Fruit fly (Drosophila melanogaster): ENCODE results near the gene CG32811.

CG32811 gene

DNA sequence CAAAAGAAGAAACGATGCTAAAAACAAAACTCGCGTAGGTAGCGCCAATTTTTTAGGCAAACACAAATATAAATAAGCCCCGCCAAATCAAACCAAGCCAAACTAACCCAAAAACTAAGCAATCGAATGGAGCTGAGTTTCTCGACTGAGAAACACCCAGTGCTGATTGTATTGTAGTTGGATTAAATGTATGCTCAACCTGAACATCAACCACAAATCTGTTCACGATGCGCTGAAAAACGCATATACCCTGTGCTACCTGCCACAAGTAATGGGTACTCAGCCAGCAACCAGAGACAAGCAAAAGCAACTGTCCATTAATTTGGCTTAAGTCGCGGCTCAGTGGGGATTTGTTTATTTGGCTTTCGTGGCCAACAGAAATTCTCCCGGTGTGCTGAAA lies 37.9 kb downstream of the CG32811 start:
- TF ChIP-seq Myc (optimal IDR thresholded peaks at IDR 0.05) (no peak), psq (optimal IDR thresholded peaks at IDR 0.05) (no peak), h (optimal IDR thresholded peaks at IDR 0.05) (no peak), Sin3A (optimal IDR thresholded peaks at IDR 0.05) (no peak), ttk (optimal IDR thresholded peaks at IDR 0.05) (no peak), insv (optimal IDR thresholded peaks at IDR 0.05) (no peak)

DNA sequence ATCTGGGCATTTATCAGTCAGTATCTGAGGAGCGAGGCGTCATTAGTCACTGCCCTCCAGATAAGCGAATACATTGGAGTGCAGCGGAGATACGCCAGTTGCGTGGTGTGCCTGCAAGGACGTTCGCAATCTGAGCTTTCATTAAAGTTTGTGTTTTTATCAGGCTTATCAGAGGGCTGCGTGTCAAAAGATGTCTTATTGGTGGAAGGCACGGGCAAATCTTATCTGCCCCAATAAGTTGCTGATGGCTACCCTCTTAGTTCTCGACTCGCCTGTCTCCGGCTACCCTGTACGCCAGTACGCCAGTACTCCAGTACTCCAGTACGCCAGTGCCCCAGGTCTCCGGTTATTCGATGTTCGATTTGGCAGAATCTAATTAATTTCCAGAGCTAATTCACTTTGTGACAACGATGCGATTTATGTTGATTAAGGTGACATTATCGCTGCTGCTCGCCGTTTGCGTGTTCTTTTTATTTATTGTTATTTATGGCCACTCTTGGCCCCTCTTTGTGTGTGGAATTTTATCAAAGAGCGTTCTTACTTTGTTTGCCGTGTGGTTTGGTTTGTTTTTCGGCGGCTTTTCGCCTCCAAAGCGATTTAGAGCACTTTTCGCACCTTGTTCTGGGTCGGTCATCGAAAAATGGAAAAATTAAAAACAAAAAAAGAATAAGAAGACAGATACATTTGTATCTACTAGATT lies 41.3 kb downstream of the CG32811 start:
- TF ChIP-seq ttk (optimal IDR thresholded peaks at IDR 0.05) (no peak), Myc (optimal IDR thresholded peaks at IDR 0.05) (no peak), h (optimal IDR thresholded peaks at IDR 0.05) (no peak), insv (optimal IDR thresholded peaks at IDR 0.05) (no peak), psq (optimal IDR thresholded peaks at IDR 0.05) (no peak), Sin3A (optimal IDR thresholded peaks at IDR 0.05) (no peak)

DNA sequence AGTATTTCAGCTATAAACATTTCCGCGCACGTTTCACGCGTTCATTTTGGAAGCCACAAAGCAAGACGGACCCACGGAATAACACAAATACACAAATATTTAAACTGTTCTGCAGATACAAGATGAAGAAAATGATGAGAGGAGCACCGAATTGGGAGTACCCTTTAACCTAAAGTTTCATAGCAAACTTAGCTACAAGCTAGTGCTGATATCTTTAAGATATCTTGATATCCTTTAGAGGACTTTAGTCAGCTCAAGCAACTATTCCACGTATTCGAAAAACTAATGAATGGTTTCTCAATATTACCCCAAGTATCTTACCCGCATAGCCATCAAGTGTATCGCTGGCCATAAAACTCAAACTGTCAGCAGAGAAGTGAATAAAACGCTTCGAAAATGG lies 42.1 kb downstream of the CG32811 start:
- TF ChIP-seq Sin3A (optimal IDR thresholded peaks at IDR 0.05) = no peak
- TF ChIP-seq Myc (optimal IDR thresholded peaks at IDR 0.05) = no peak
- no peak for TF ChIP-seq ttk (optimal IDR thresholded peaks at IDR 0.05)
- TF ChIP-seq psq (optimal IDR thresholded peaks at IDR 0.05) = no peak
- TF ChIP-seq h (optimal IDR thresholded peaks at IDR 0.05) = no peak
- no peak for TF ChIP-seq insv (optimal IDR thresholded peaks at IDR 0.05)

DNA sequence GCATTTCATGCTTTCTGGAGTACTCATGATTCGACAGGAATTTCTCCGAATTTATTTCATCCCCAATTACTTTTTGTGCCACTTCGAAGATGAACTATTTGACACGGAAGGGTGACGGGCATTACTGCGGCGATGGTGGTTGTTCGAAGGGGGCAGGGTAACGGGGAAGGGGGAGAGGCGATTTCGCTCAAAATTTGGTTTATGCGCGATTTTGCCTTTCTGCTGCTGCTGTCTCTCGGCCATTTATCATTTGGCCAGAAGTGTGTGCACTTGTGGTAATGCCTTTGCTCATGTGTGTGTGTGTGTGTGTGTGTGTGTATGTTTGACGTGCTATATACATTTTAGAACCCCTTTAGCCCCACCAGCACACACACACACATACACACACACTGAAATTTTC lies 45.2 kb downstream of the CG32811 start:
- TF ChIP-seq Sin3A (optimal IDR thresholded peaks at IDR 0.05) = no peak
- no peak for TF ChIP-seq h (optimal IDR thresholded peaks at IDR 0.05)
- TF ChIP-seq psq (optimal IDR thresholded peaks at IDR 0.05) = no peak
- no peak for TF ChIP-seq ttk (optimal IDR thresholded peaks at IDR 0.05)
- TF ChIP-seq insv (optimal IDR thresholded peaks at IDR 0.05) = no peak
- TF ChIP-seq Myc (optimal IDR thresholded peaks at IDR 0.05) = no peak

DNA sequence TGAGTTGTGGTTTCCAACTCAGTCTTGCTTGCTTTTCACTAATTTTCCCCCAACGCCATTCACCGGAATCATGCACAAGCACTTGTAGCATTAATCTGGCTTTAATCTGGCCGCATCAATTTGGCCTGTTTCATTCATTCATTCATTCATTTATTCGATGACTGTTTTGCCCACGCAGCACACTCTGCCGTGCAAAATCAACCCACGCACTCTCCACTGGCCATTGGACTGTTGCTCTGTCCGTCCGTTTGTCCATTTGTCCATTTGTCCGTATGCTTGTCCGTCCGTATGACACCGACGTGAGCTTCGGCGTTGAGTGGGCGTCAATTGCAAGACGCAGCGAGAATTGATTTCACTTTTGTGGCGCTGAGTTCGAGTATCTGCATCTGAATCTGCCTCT lies 48.1 kb downstream of the CG32811 start:
- TF ChIP-seq Sin3A (optimal IDR thresholded peaks at IDR 0.05) (no peak), Myc (optimal IDR thresholded peaks at IDR 0.05) (no peak), insv (optimal IDR thresholded peaks at IDR 0.05) (no peak), psq (optimal IDR thresholded peaks at IDR 0.05) (no peak), h (optimal IDR thresholded peaks at IDR 0.05) (no peak), ttk (optimal IDR thresholded peaks at IDR 0.05) (no peak)

DNA sequence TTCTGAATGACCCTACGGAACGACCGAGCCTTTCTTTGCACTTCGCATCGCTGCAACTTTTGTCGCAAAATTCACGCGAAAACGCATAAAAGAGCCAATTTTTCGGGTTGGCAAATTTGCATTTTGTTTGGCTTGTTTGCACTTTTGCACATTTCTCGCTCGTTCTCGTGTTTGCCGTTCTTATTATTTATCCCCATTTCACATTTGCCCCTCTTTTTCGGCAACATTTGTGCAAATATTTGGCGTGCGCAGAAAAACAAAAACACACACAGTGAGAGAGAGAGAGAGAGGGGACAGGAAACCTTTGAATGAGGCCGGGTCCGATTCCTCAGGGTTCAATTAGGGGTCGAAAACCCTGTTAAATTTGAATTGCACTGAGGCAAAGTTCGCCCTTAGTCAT lies 48.6 kb downstream of the CG32811 start:
- TF ChIP-seq psq (optimal IDR thresholded peaks at IDR 0.05) (no peak), ttk (optimal IDR thresholded peaks at IDR 0.05) (no peak), Sin3A (optimal IDR thresholded peaks at IDR 0.05) (no peak), insv (optimal IDR thresholded peaks at IDR 0.05) (no peak), Myc (optimal IDR thresholded peaks at IDR 0.05) (no peak), h (optimal IDR thresholded peaks at IDR 0.05) (no peak)

DNA sequence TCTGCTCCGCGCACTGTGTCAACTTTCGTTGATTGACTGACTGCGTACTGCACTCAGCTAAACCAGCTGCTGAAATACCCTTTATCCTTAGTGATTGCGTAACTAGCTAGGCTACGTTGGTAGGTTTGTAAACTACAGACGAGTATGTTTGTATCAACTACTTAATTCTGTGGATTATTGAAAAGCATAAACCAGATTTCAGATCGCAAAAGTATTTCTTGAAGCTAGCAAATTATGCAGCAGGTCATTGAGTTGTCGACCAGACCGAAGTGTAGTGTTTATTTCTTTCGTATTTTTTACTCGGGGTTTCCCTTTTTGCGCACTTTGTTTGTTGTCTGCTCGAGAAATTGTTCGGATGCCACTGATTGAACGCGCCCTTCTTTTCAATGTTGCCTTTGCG lies 49.5 kb downstream of the CG32811 start:
- no peak for TF ChIP-seq Myc (optimal IDR thresholded peaks at IDR 0.05)
- TF ChIP-seq psq (optimal IDR thresholded peaks at IDR 0.05) = no peak
- TF ChIP-seq insv (optimal IDR thresholded peaks at IDR 0.05) = no peak
- no peak for TF ChIP-seq Sin3A (optimal IDR thresholded peaks at IDR 0.05)

Measured in Kc167 (cell line).